Worm (Caenorhabditis elegans) whole organism, young adult: ENCODE results near the gene C09E7.8.
"Not testable (repeated sequence)": the region's sequence is repeated elsewhere in the genome, so short reads cannot be mapped to it uniquely, and the experiment has no call there.

Experiments used
- mxl-1 ChIP-seq: sonication (generic microtip); optimal IDR thresholded peaks from 2 replicates; lab custom pipeline; 2016; ENCODE audit warnings: missing genetic modification characterization, missing compliant biosample characterization
- snpc-4 ChIP-seq, 5 experiments: fragments of 150-350 bp in 1 of 5; sonication (generic microtip) in 4 of 5; optimal IDR thresholded peaks; 2 replicates each; lab custom pipeline; 2014 to 2018; ENCODE audit warnings: missing genetic modification characterization in 5 of 5, missing biosample characterization in 3 of 5, antibody characterized with exemption in 2 of 5, mild to moderate bottlenecking in 2 of 5, missing compliant biosample characterization in 2 of 5, missing genotype in 2 of 5, moderate library complexity in 2 of 5, missing genetic modification reagents in 1 of 5

DNA sequence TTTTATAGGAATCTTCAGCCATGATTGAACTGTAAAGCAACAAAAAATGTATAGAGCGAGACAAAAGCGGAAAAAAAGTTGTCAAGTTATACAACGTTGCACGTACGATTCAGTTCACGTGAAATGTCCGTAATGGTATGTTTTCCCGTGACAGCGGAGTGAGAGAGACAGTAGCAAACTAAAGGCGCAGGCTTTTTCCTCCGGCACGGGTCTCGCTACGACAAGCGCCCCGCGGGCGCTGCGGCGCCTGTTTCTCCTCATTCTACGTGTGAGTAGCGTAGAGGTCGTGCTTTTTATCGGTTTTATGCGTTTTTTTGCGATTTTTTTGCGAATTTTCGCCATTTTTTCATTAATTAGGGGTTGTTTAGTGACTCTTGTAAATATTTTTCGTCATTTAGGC is 5.3 kb upstream of the C09E7.8 start:
- TF ChIP-seq snpc-4 (GFP tag; optimal IDR thresholded peaks at IDR 0.05; lab: Kevin White, UChicago); snpc-4 (tag; optimal IDR thresholded peaks at IDR 0.05; lab: Kevin White, UChicago); mxl-1 (tag; lab: Kevin White, UChicago): not testable (repeated sequence)
